Fruit fly (Drosophila melanogaster): Measurements from ENCODE around the gene CG5381.

DNA sequence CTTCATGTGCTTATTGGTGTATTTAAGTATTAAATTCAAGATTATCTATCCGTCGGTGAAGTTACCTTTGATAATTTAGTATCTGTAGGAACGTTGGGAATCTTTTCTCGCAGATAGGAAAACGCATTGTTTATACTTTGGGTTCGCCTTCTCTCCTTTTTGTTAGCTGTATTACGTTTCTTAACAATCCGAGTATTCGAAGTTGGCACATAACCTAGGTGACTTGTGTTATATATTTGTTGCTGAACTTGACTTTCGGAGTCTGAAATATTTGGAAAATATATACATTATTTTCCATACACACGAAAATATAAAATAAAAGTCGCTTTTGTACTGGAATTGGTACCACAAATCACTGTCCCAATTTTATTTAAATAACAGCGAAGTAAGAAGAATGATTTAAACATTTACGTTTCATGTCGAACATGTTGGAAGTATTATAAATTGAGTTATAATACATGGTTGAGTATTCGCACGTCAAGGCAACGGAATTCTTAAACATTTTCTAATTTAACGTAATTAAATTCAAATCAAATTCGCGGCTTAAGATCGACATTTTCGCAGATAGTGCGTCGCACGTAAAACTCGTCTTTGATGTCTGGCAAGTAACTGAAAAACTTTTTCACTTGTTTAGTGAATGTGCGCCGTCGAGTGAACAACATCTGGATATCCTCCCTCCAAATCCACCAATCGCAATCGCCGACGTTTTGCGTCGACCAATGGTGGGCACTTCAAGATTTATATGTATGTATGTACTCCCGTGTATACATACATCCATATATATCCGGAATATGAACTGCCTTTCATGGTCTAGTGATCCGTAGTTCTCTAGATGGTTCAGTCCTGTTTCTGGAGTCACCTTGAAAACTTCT is 27.9 kb downstream of the CG5381 start, which contains the start of gene Hand:
- TF ChIP-seq foxo (GFP tag; optimal IDR thresholded peaks at IDR 0.05) (no peak), Dif (GFP tag; optimal IDR thresholded peaks at IDR 0.05; ENCODE audit: partially characterized antibody) (no peak), h (GFP tag; optimal IDR thresholded peaks at IDR 0.05) (no peak), woc (GFP tag; optimal IDR thresholded peaks at IDR 0.05) (no peak), OdsH (GFP tag; optimal IDR thresholded peaks at IDR 0.05) (no peak), Abd-B (GFP tag; optimal IDR thresholded peaks at IDR 0.05) (no peak), psq (GFP tag; optimal IDR thresholded peaks at IDR 0.05) (no peak), dsf (GFP tag; optimal IDR thresholded peaks at IDR 0.05; ENCODE audit: borderline replicate concordance) (no peak), N (GFP tag; optimal IDR thresholded peaks at IDR 0.05) (no peak)

Measured in whole organism, wandering third instar larva.